Worm (Caenorhabditis elegans): ENCODE results near the gene nex-3.

DNA sequence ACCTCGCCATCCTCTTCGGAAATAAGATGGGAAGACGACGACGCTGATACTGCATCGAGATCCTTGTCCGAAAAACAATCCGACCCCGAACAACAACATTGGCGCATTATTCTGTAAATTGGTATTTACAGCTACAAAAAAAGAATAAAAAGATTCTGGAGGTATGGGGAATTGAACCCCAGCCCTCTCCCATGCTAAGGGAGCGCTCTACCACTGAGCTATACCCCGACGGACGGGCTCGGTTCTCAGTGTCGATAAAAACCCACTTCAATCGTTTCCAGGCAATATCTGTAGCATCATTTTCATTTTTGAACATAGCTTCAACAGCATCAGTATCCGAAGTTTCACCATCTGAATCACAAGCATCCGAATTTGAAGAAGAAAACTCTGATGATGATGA lies 13.1 kb upstream of the nex-3 start:
- TF ChIP-seq ceh-82 (tag; optimal IDR thresholded peaks at IDR 0.05) (no peak), nhr-10 (tag; optimal IDR thresholded peaks at IDR 0.05) (no peak), ztf-1 (GFP tag; conservative IDR thresholded peaks at IDR 0.05) (no peak), unc-62 (GFP tag; optimal IDR thresholded peaks at IDR 0.05) (no peak)

All from whole organism, L2 larva.